Worm (Caenorhabditis elegans): ENCODE data around the gene fbxc-19.

ce11 chrII:1869120-1869519 lies 48.8 kb downstream of the fbxc-19 start, which contains the start of gene math-14:
- TF ChIP-seq unc-39 (tag; optimal IDR thresholded peaks at IDR 0.05) (no peak), bed-3 (GFP tag; optimal IDR thresholded peaks at IDR 0.05) (no peak), pha-4 (tag; optimal IDR thresholded peaks at IDR 0.05) (no peak), ces-1 (GFP tag; optimal IDR thresholded peaks at IDR 0.05) (no peak), nhr-237 (tag; optimal IDR thresholded peaks at IDR 0.05) (no peak), nhr-76 (tag; optimal IDR thresholded peaks at IDR 0.05) (no peak), elt-1 (tag; optimal IDR thresholded peaks at IDR 0.05; ENCODE audit: borderline replicate concordance, insufficient read depth) (no peak), hlh-1 (tag; optimal IDR thresholded peaks at IDR 0.05) (no peak)

Data from whole organism, mixed stage, embryonic.